Worm (Caenorhabditis elegans): ENCODE data around the gene Y24D9A.6.

DNA sequence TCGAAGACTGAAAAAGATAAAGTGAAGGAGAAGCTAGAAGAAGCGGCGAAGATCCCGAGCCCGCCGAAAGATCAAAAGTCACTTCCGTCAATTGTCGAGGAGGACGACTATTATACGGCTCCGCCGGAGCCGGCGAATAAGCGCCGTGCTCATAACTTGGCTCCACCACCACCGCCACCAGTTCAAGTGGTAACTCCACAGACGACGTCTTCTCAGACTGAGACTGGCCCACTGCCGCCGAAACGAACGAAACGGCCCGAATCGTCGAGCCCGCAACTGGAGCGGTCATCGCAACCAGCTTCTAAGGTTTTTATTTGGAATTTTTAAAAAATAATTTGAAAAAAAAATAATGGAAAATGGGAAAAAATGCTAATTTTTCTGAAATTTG is 11.7 kb upstream of the Y24D9A.6 start:
- no peak for TF ChIP-seq lin-13 (GFP tag; optimal IDR thresholded peaks at IDR 0.05)
- no peak for TF ChIP-seq ztf-4 (tag; optimal IDR thresholded peaks at IDR 0.05)
- no peak for TF ChIP-seq elt-3 (tag; optimal IDR thresholded peaks at IDR 0.05)
- no peak for TF ChIP-seq nhr-77 (tag; optimal IDR thresholded peaks at IDR 0.05)
- no peak for TF ChIP-seq unc-62 (GFP tag; optimal IDR thresholded peaks at IDR 0.05)
- TF ChIP-seq ceh-82 (tag; optimal IDR thresholded peaks at IDR 0.05), result no peak
- no peak for TF ChIP-seq ama-1 (optimal IDR thresholded peaks at IDR 0.05)
- TF ChIP-seq blmp-1 (tag; optimal IDR thresholded peaks at IDR 0.05; ENCODE audit: insufficient read depth), result no peak
- no peak for TF ChIP-seq zag-1 (tag; optimal IDR thresholded peaks at IDR 0.05)
- no peak for TF ChIP-seq ceh-16 (tag; optimal IDR thresholded peaks at IDR 0.05)
